Worm (Caenorhabditis elegans) whole organism, mixed stage, embryonic: ENCODE data around the gene F54B11.7.

Source experiments
- M03D4.4 ChIP-seq: sonication (generic microtip); optimal IDR thresholded peaks from 2 replicates; lab custom pipeline; 2017; ENCODE audit warnings: mild to moderate bottlenecking, missing genetic modification characterization, missing compliant biosample characterization
- bed-3 ChIP-seq: fragments of 200-800 bp; sonication (Bioruptor generic); optimal IDR thresholded peaks from 3 replicates; lab custom pipeline; 2018; ENCODE audit warnings: mild to moderate bottlenecking, missing genetic modification characterization, moderate library complexity, missing compliant biosample characterization
- blmp-1 ChIP-seq: fragments of 150-350 bp; optimal IDR thresholded peaks from 2 replicates; lab custom pipeline; 2014; ENCODE audit warnings: missing biosample characterization, missing genetic modification characterization
- ceh-39 ChIP-seq: fragments of 150-350 bp; optimal IDR thresholded peaks from 2 replicates; lab custom pipeline; 2014; ENCODE audit warnings: missing biosample characterization, missing genetic modification characterization
- ceh-43 ChIP-seq: fragments of 200-800 bp; sonication (Bioruptor generic); optimal IDR thresholded peaks from 2 replicates; lab custom pipeline; 2018; ENCODE audit warnings: mild to moderate bottlenecking, missing genetic modification characterization, moderate library complexity, missing compliant biosample characterization
- ceh-83 ChIP-seq: fragments of 200-800 bp; sonication (Bioruptor generic); optimal IDR thresholded peaks from 2 replicates; lab custom pipeline; 2018; ENCODE audit warnings: mild to moderate bottlenecking, missing genetic modification characterization, missing compliant biosample characterization
- ces-1 ChIP-seq: fragments of 150-350 bp; optimal IDR thresholded peaks from 2 replicates; lab custom pipeline; 2014; ENCODE audit warnings: missing biosample characterization, missing genetic modification reagents, missing genetic modification characterization
- cnd-1 ChIP-seq: fragments of 200-800 bp; sonication (Bioruptor generic); optimal IDR thresholded peaks from 2 replicates; lab custom pipeline; 2018; ENCODE audit warnings: mild to moderate bottlenecking, missing genetic modification characterization, missing compliant biosample characterization
- drap-1 ChIP-seq: fragments of 200-800 bp; sonication (Bioruptor generic); optimal IDR thresholded peaks from 3 replicates; lab custom pipeline; 2018; ENCODE audit warnings: mild to moderate bottlenecking, missing genetic modification characterization, missing compliant biosample characterization
- elt-1 ChIP-seq: sonication (generic microtip); optimal IDR thresholded peaks from 2 replicates; lab custom pipeline; 2017; ENCODE audit warnings: missing genetic modification characterization, mild to moderate bottlenecking, missing compliant biosample characterization, antibody characterized with exemption, moderate library complexity, borderline replicate concordance; ENCODE audit not compliant: insufficient read depth
- elt-3 ChIP-seq: fragments of 150-350 bp; optimal IDR thresholded peaks from 2 replicates; lab custom pipeline; 2014; ENCODE audit warnings: missing biosample characterization, missing genetic modification characterization
- flh-1 ChIP-seq: fragments of 200-800 bp; sonication (Bioruptor generic); optimal IDR thresholded peaks from 2 replicates; lab custom pipeline; 2018; ENCODE audit warnings: mild to moderate bottlenecking, missing genetic modification characterization, moderate library complexity, missing compliant biosample characterization
- ham-2 ChIP-seq: fragments of 200-800 bp; sonication (Bioruptor generic); optimal IDR thresholded peaks from 2 replicates; lab custom pipeline; 2018; ENCODE audit warnings: mild to moderate bottlenecking, missing genetic modification characterization, missing compliant biosample characterization
- hlh-1 ChIP-seq: fragments of 150-350 bp; optimal IDR thresholded peaks from 2 replicates; lab custom pipeline; 2014; ENCODE audit warnings: missing biosample characterization, missing genetic modification reagents, missing genetic modification characterization
- lin-13 ChIP-seq: fragments of 150-350 bp; optimal IDR thresholded peaks from 2 replicates; lab custom pipeline; 2014; ENCODE audit warnings: missing biosample characterization, missing genetic modification characterization
- lin-32 ChIP-seq: fragments of 200-800 bp; sonication (Bioruptor generic); optimal IDR thresholded peaks from 2 replicates; lab custom pipeline; 2018; ENCODE audit warnings: mild to moderate bottlenecking, missing genetic modification characterization, missing compliant biosample characterization
- lsy-2 ChIP-seq: fragments of 150-350 bp; optimal IDR thresholded peaks from 2 replicates; lab custom pipeline; 2014; ENCODE audit warnings: missing biosample characterization, missing genetic modification characterization
- mab-5 ChIP-seq: fragments of 150-350 bp; optimal IDR thresholded peaks from 2 replicates; lab custom pipeline; 2014; ENCODE audit warnings: missing biosample characterization, missing genetic modification characterization
- mep-1 ChIP-seq: fragments of 150-350 bp; optimal IDR thresholded peaks from 2 replicates; lab custom pipeline; 2017; ENCODE audit warnings: missing biosample characterization, missing genetic modification reagents, missing genetic modification characterization, inconsistent platforms
- mls-2 ChIP-seq: sonication (generic microtip); optimal IDR thresholded peaks from 2 replicates; lab custom pipeline; 2016; ENCODE audit warnings: mild to moderate bottlenecking, missing genetic modification characterization, moderate library complexity, missing compliant biosample characterization
- nhr-12 ChIP-seq: fragments of 150-350 bp; optimal IDR thresholded peaks from 2 replicates; lab custom pipeline; 2014; ENCODE audit warnings: missing biosample characterization, missing genetic modification characterization
- nhr-2 ChIP-seq: fragments of 150-350 bp; optimal IDR thresholded peaks from 2 replicates; lab custom pipeline; 2014; ENCODE audit warnings: missing biosample characterization, missing genetic modification characterization
- nhr-237 ChIP-seq: fragments of 150-350 bp; optimal IDR thresholded peaks from 2 replicates; lab custom pipeline; 2014; ENCODE audit warnings: missing biosample characterization, missing genetic modification characterization
- nhr-28 ChIP-seq: fragments of 150-350 bp; optimal IDR thresholded peaks from 2 replicates; lab custom pipeline; 2014; ENCODE audit warnings: missing biosample characterization, missing genetic modification characterization
- nhr-76 ChIP-seq: sonication (generic microtip); optimal IDR thresholded peaks from 2 replicates; lab custom pipeline; 2017; ENCODE audit warnings: missing biosample characterization, missing genetic modification characterization
- pha-4 ChIP-seq: fragments of 150-350 bp; optimal IDR thresholded peaks from 2 replicates; lab custom pipeline; 2018; ENCODE audit warnings: missing biosample characterization, missing genetic modification reagents, missing genetic modification characterization
- sem-2 ChIP-seq: fragments of 200-800 bp; sonication (Bioruptor generic); optimal IDR thresholded peaks from 2 replicates; lab custom pipeline; 2018; ENCODE audit warnings: mild to moderate bottlenecking, missing genetic modification characterization, missing compliant biosample characterization
- snpc-4 ChIP-seq: fragments of 150-350 bp; optimal IDR thresholded peaks from 2 replicates; lab custom pipeline; 2014; ENCODE audit warnings: missing biosample characterization, missing genetic modification characterization
- sptf-1 ChIP-seq: sonication (generic microtip); optimal IDR thresholded peaks from 2 replicates; lab custom pipeline; 2017; ENCODE audit warnings: mild to moderate bottlenecking, missing genetic modification characterization, moderate library complexity, missing compliant biosample characterization
- tbx-8 ChIP-seq: fragments of 200-800 bp; sonication (Bioruptor generic); optimal IDR thresholded peaks from 2 replicates; lab custom pipeline; 2018; ENCODE audit warnings: mild to moderate bottlenecking, missing genetic modification characterization, moderate library complexity, missing compliant biosample characterization
- unc-120 ChIP-seq: sonication (generic microtip); optimal IDR thresholded peaks from 2 replicates; lab custom pipeline; 2017; ENCODE audit warnings: missing genetic modification characterization, missing compliant biosample characterization; ENCODE audit not compliant: poor library complexity, severe bottlenecking
- unc-39 ChIP-seq: fragments of 150-350 bp; optimal IDR thresholded peaks from 2 replicates; lab custom pipeline; 2014; ENCODE audit warnings: missing biosample characterization, missing genetic modification characterization
- unc-62 ChIP-seq: fragments of 150-350 bp; optimal IDR thresholded peaks from 2 replicates; lab custom pipeline; 2014; ENCODE audit warnings: missing biosample characterization, missing genetic modification reagents, missing genetic modification characterization
- zip-8 ChIP-seq: fragments of 150-350 bp; optimal IDR thresholded peaks from 2 replicates; lab custom pipeline; 2014; ENCODE audit warnings: missing biosample characterization, missing genetic modification characterization
- ztf-11 ChIP-seq: fragments of 150-350 bp; optimal IDR thresholded peaks from 2 replicates; lab custom pipeline; 2014; ENCODE audit warnings: missing biosample characterization, missing genetic modification characterization

Gene F54B11.7

ce11 chrX:13583895-13584344 is 16.3 kb upstream of the F54B11.7 start:
- no peak for TF ChIP-seq pha-4
- peak; percentile 79 for TF ChIP-seq mls-2 (tag; lab: Kevin White, UChicago)
- peak; percentile 1 for TF ChIP-seq ceh-43 (GFP tag; lab: Kevin White, UChicago)
- peak; percentile 90 for TF ChIP-seq nhr-2 (tag; lab: Kevin White, UChicago)
- no peak for TF ChIP-seq nhr-237 (tag; lab: Kevin White, UChicago)
- no peak for TF ChIP-seq lin-13
- no peak for TF ChIP-seq nhr-12 (tag; lab: Kevin White, UChicago)
- TF ChIP-seq mab-5, result no peak
- no peak for TF ChIP-seq nhr-28 (tag; lab: Kevin White, UChicago)
- TF ChIP-seq ham-2 (GFP tag; lab: Kevin White, UChicago), result peak; percentile 63
- TF ChIP-seq drap-1 (GFP tag; lab: Kevin White, UChicago), result peak; percentile 67
- TF ChIP-seq ceh-39 (tag; lab: Kevin White, UChicago), result peak; percentile 87
- no peak for TF ChIP-seq bed-3 (GFP tag; lab: Kevin White, UChicago)
- TF ChIP-seq nhr-76 (tag; lab: Kevin White, UChicago), result no peak
- peak; percentile 70 for TF ChIP-seq unc-62 (GFP tag; lab: Kevin White, UChicago)
- TF ChIP-seq lin-32, result peak; percentile 67
- no peak for TF ChIP-seq ces-1 (GFP tag; lab: Kevin White, UChicago)
- no peak for TF ChIP-seq flh-1 (GFP tag; lab: Kevin White, UChicago)
- TF ChIP-seq ztf-11 (tag; lab: Kevin White, UChicago), result no peak
- no peak for TF ChIP-seq hlh-1 (tag; lab: Kevin White, UChicago)
- no peak for TF ChIP-seq lsy-2 (tag; lab: Kevin White, UChicago)
- TF ChIP-seq elt-3 (tag; lab: Kevin White, UChicago), result no peak
- peak; percentile 70 for TF ChIP-seq cnd-1
- peak; percentile 1 for TF ChIP-seq unc-39 (tag; lab: Kevin White, UChicago)
- no peak for TF ChIP-seq sem-2 (GFP tag; lab: Kevin White, UChicago)
- peak; percentile 27 for TF ChIP-seq elt-1 (tag; lab: Kevin White, UChicago)
- peak; percentile 46 for TF ChIP-seq mep-1 (tag; lab: Kevin White, UChicago)
- TF ChIP-seq zip-8, result no peak
- peak; percentile 26 for TF ChIP-seq M03D4.4 (tag; lab: Kevin White, UChicago)
- peak; percentile 10 for TF ChIP-seq unc-120 (tag; lab: Kevin White, UChicago)
- no peak for TF ChIP-seq tbx-8
- TF ChIP-seq snpc-4 (tag; lab: Kevin White, UChicago), result no peak
- no peak for TF ChIP-seq ceh-83
- peak; percentile 69 for TF ChIP-seq sptf-1 (tag; lab: Kevin White, UChicago)
- no peak for TF ChIP-seq blmp-1 (tag; lab: Kevin White, UChicago)

- TF ChIP-seq sptf-1 (tag; lab: Kevin White, UChicago) (peak; percentile 37), blmp-1 (tag; lab: Kevin White, UChicago) (no peak)
These were observed 15.4 kb upstream of the F54B11.7 start, which contains the start of gene unc-84 for ce11 chrX:13584725-13585371. Gene unc-84, plus strand, starts transcription at chrX:13584775.

DNA sequence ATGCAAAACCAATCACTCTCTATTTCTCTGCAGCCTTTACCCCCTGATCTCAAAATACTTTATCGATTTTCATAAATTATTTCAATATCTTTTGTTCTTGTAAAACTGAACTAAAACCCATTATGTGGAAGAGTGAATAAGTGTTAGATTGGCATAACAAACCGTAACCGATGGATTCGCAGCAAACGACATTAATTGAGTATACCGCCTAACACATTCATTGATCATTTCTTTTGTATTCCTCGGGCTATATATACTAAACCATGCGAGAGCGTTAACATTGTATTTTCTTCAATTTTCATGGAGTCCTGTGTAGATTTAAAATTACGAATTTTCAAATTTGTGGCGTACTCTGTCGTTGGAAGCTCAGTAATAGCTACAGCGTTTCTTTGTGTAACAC is 10.5 kb upstream of the F54B11.7 start, which contains the start of gene col-9:
Gene col-9 (plus strand): TSS at position 301 of the 400 bp plus-strand sequence.
- TF ChIP-seq ceh-83 (no peak), hlh-1 (tag; lab: Kevin White, UChicago) (no peak), zip-8 (no peak), mls-2 (tag; lab: Kevin White, UChicago) (no peak), ham-2 (GFP tag; lab: Kevin White, UChicago) (no peak), ztf-11 (tag; lab: Kevin White, UChicago) (no peak), sem-2 (GFP tag; lab: Kevin White, UChicago) (no peak), lsy-2 (tag; lab: Kevin White, UChicago) (no peak), elt-1 (tag; lab: Kevin White, UChicago) (no peak), cnd-1 (no peak), nhr-76 (tag; lab: Kevin White, UChicago) (no peak), unc-120 (tag; lab: Kevin White, UChicago) (no peak), nhr-28 (tag; lab: Kevin White, UChicago) (no peak), M03D4.4 (tag; lab: Kevin White, UChicago) (no peak), sptf-1 (tag; lab: Kevin White, UChicago) (no peak), nhr-237 (tag; lab: Kevin White, UChicago) (no peak), ceh-39 (tag; lab: Kevin White, UChicago) (no peak), unc-39 (tag; lab: Kevin White, UChicago) (no peak), unc-62 (GFP tag; lab: Kevin White, UChicago) (no peak), mab-5 (no peak)
